Fruit fly (Drosophila melanogaster): Measurements from ENCODE around the gene Ubc2.

Gene Ubc2

DNA sequence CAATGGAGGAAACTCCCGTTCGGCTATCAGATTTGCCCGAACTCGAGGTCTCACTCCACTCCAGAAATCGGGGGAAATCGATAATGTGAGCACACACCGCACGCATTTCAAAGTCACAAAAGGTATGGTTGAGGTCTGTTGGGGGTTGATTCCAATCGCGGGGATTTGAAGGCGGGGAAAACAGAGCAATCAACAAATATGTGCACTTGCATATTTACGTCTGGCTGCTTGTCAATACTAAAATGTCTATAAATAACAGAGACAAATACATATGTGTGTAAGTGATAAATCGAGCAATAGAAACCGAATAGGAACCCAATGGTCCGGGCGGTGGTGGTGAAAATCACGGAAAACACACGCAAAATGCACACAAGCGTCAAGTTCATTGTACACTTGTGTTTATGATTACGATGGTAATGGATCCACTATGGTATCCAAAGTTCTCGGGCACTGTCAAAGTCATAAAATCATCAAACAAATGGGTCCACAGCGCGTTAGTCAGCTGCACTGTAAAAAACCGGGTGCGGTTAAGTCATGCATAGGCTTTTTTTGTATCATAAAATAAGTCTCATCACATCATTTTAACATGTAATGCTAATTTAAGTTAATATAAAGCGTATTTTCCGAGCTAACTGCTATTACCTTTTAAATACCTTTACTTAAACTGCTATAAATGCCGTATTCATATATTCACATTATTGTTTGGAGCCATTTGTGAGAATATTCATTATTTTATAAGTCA, 15.8 kb downstream of the Ubc2 start (continued):
- TF ChIP-seq CG18619 (GFP tag; optimal IDR thresholded peaks at IDR 0.05) = peak; percentile 88
- TF ChIP-seq CG8765 (GFP tag; IDR thresholded peaks at IDR 0.05) = no peak
- peak; percentile 84 for TF ChIP-seq CG11696 (GFP tag; IDR thresholded peaks at IDR 0.05)
- no peak for TF ChIP-seq CG1832 (GFP tag; optimal IDR thresholded peaks at IDR 0.05)
- no peak for TF ChIP-seq zf30C (GFP tag; optimal IDR thresholded peaks at IDR 0.05)
- no peak for TF ChIP-seq Dref (GFP tag; IDR thresholded peaks at IDR 0.05)
- no peak for TF ChIP-seq Tbp (GFP tag; optimal IDR thresholded peaks at IDR 0.05)
- peak; percentile 76 for TF ChIP-seq Jarid2 (GFP tag; optimal IDR thresholded peaks at IDR 0.05)
- TF ChIP-seq odd (GFP tag; optimal IDR thresholded peaks at IDR 0.05) = peak; percentile 90
- TF ChIP-seq CG7987 (GFP tag; optimal IDR thresholded peaks at IDR 0.05) = peak; percentile 93
- peak; percentile 86 for TF ChIP-seq vvl (GFP tag; IDR thresholded peaks at IDR 0.05)
- no peak for TF ChIP-seq lilli (GFP tag; optimal IDR thresholded peaks at IDR 0.05)
- no peak for TF ChIP-seq BEAF-32 (GFP tag; optimal IDR thresholded peaks at IDR 0.05)
- TF ChIP-seq gro (GFP tag; optimal IDR thresholded peaks at IDR 0.05) = no peak
- peak; percentile 66; the same call in 1 of the 2 replicates for TF ChIP-seq gsb (GFP tag; IDR thresholded peaks at IDR 0.05)
- peak; percentile 79 for TF ChIP-seq CG12219 (GFP tag; optimal IDR thresholded peaks at IDR 0.05)
- TF ChIP-seq toy (GFP tag; IDR thresholded peaks at IDR 0.05) = no peak
- TF ChIP-seq gcm (GFP tag; optimal IDR thresholded peaks at IDR 0.05) = peak; percentile 84
- peak; percentile 61 for TF ChIP-seq CG9817 (tag; optimal IDR thresholded peaks at IDR 0.05)
- peak; percentile 72 for TF ChIP-seq Sry-β (GFP tag; optimal IDR thresholded peaks at IDR 0.05)
- peak; percentile 84 for TF ChIP-seq dati (GFP tag; IDR thresholded peaks at IDR 0.05)
- no peak; the same call in 2 of the 4 replicates for TF ChIP-seq Gug (GFP tag; IDR thresholded peaks at IDR 0.05)
- TF ChIP-seq CG3407 (GFP tag; optimal IDR thresholded peaks at IDR 0.05) = peak; percentile 98
- TF ChIP-seq lmd (GFP tag; IDR thresholded peaks at IDR 0.05) = peak; percentile 28
- TF ChIP-seq CG7928 (GFP tag; optimal IDR thresholded peaks at IDR 0.05) = peak; percentile 41
- TF ChIP-seq trem (tag; optimal IDR thresholded peaks at IDR 0.05) = peak; percentile 62
- peak; percentile 86 for TF ChIP-seq CG1647 (GFP tag; optimal IDR thresholded peaks at IDR 0.05)
- peak; percentile 80 for TF ChIP-seq Fer3 (tag; optimal IDR thresholded peaks at IDR 0.05)
- peak; percentile 80 for TF ChIP-seq disco-r (GFP tag; optimal IDR thresholded peaks at IDR 0.05)
- TF ChIP-seq yki (optimal IDR thresholded peaks at IDR 0.05) = no peak
- peak; percentile 81 for TF ChIP-seq HLH3B (GFP tag; IDR thresholded peaks at IDR 0.05)
- peak; percentile 35 for TF ChIP-seq CG18011 (GFP tag; optimal IDR thresholded peaks at IDR 0.05)
- TF ChIP-seq Blimp-1 (GFP tag; optimal IDR thresholded peaks at IDR 0.05) = peak; percentile 90
- no peak for TF ChIP-seq Lim3 (GFP tag; IDR thresholded peaks at IDR 0.05)
- TF ChIP-seq jumu (GFP tag; optimal IDR thresholded peaks at IDR 0.05) = peak; percentile 83
- peak; percentile 88 for TF ChIP-seq CG15011 (GFP tag; optimal IDR thresholded peaks at IDR 0.05)
- peak; percentile 23; the same call in 1 of the 2 replicates for TF ChIP-seq MBD-R2 (GFP tag; IDR thresholded peaks at IDR 0.05)
- peak; percentile 79 for TF ChIP-seq tio (GFP tag; optimal IDR thresholded peaks at IDR 0.05)
- TF ChIP-seq CG13894 (tag; optimal IDR thresholded peaks at IDR 0.05) = peak; percentile 89
- peak; percentile 92 for TF ChIP-seq CG18764 (GFP tag; optimal IDR thresholded peaks at IDR 0.05)
- peak; percentile 39 for TF ChIP-seq pros (GFP tag; optimal IDR thresholded peaks at IDR 0.05)
- TF ChIP-seq Side (GFP tag; optimal IDR thresholded peaks at IDR 0.05) = peak; percentile 91
- TF ChIP-seq Spps (tag; optimal IDR thresholded peaks at IDR 0.05) = peak; percentile 87
- TF ChIP-seq CG3995 (GFP tag; optimal IDR thresholded peaks at IDR 0.05) = peak; percentile 16
- peak; percentile 87 for TF ChIP-seq CG12942 (GFP tag; optimal IDR thresholded peaks at IDR 0.05)
- TF ChIP-seq Atf6 (GFP tag; IDR thresholded peaks at IDR 0.05) = 0 out of 2 replicates have a peak, but pooled peaks have one; percentile 37
- peak; percentile 49 to 79 for TF ChIP-seq dpn (GFP tag; optimal IDR thresholded peaks at IDR 0.05)
- TF ChIP-seq prd (optimal IDR thresholded peaks at IDR 0.05) = no peak
- peak; percentile 66 for TF ChIP-seq prd (GFP tag; IDR thresholded peaks at IDR 0.05)
- peak; percentile 50; the same call in 1 of the 2 replicates for TF ChIP-seq CG14441 (GFP tag; IDR thresholded peaks at IDR 0.05)

All from whole organism, embryonic.